Worm (Caenorhabditis elegans) whole organism, early embryonic: ENCODE measurements around the gene F17A9.4.
A peak's percentile ranks its signal among the peaks of the same experiment; 100 is the strongest.

Experiments used
- B0310.2 ChIP-seq: sonication (generic microtip); optimal IDR thresholded peaks from 2 replicates; lab custom pipeline; 2016; ENCODE audit warnings: mild to moderate bottlenecking, missing genetic modification characterization, missing compliant biosample characterization
- F13C5.2 ChIP-seq: sonication (generic microtip); optimal IDR thresholded peaks from 2 replicates; lab custom pipeline; 2017; ENCODE audit warnings: mild to moderate bottlenecking, missing genetic modification characterization, inconsistent platforms, missing compliant biosample characterization
- aly-1 ChIP-seq: sonication (generic microtip); optimal IDR thresholded peaks from 2 replicates; lab custom pipeline; 2016; ENCODE audit warnings: missing genetic modification characterization, missing compliant biosample characterization
- ama-1 ChIP-seq: fragments of 150-350 bp; optimal IDR thresholded peaks from 2 replicates; lab custom pipeline; 2014
- ceh-13 ChIP-seq: fragments of 200-800 bp; sonication (Bioruptor generic); optimal IDR thresholded peaks from 2 replicates; lab custom pipeline; 2018; ENCODE audit warnings: mild to moderate bottlenecking, missing genetic modification characterization, missing compliant biosample characterization
- ceh-36 ChIP-seq: sonication (generic microtip); optimal IDR thresholded peaks from 2 replicates; lab custom pipeline; 2016; ENCODE audit warnings: missing genetic modification characterization, inconsistent platforms, missing compliant biosample characterization
- ets-7 ChIP-seq: sonication (generic microtip); optimal IDR thresholded peaks from 2 replicates; lab custom pipeline; 2016; ENCODE audit warnings: missing genotype, missing genetic modification characterization, missing compliant biosample characterization
- flt-1 ChIP-seq: fragments of 200-800 bp; sonication (Bioruptor generic); IDR thresholded peaks from 2 replicates; pipeline ENCODE4 v1.3.6; 2022; ENCODE audit warnings: missing genetic modification characterization, missing compliant biosample characterization
- hmbx-1 ChIP-seq: sonication (generic microtip); optimal IDR thresholded peaks from 2 replicates; lab custom pipeline; 2016; ENCODE audit warnings: mild to moderate bottlenecking, missing genetic modification characterization, missing compliant biosample characterization
- hmg-4 ChIP-seq: fragments of 200-800 bp; sonication (Bioruptor generic); optimal IDR thresholded peaks from 2 replicates; lab custom pipeline; 2018; ENCODE audit warnings: mild to moderate bottlenecking, missing genetic modification characterization, missing compliant biosample characterization
- hnd-1 ChIP-seq: sonication (generic microtip); optimal IDR thresholded peaks from 2 replicates; lab custom pipeline; 2016; ENCODE audit warnings: missing genetic modification characterization, missing compliant biosample characterization
- pes-1 ChIP-seq: fragments of 200-800 bp; sonication (Bioruptor generic); IDR thresholded peaks from 2 replicates; pipeline ENCODE4 v1.3.6; 2022; ENCODE audit warnings: missing genetic modification reagents, missing genetic modification characterization, missing compliant biosample characterization
- scrt-1 ChIP-seq: fragments of 200-800 bp; sonication (Bioruptor generic); IDR thresholded peaks from 2 replicates; pipeline ENCODE4 v1.3.6; 2022; ENCODE audit warnings: missing genetic modification characterization, missing compliant biosample characterization
- sea-1 ChIP-seq: fragments of 200-800 bp; sonication (Bioruptor generic); conservative IDR thresholded peaks from 2 replicates; pipeline ENCODE4 v1.3.6; 2022; ENCODE audit warnings: missing genetic modification characterization, missing compliant biosample characterization
- tbx-11 ChIP-seq: fragments of 200-800 bp; sonication (Bioruptor generic); IDR thresholded peaks from 2 replicates; pipeline ENCODE4 v1.3.6; 2022; ENCODE audit warnings: missing genetic modification characterization, missing compliant biosample characterization
- tbx-37 ChIP-seq: fragments of 200-800 bp; sonication (Bioruptor generic); conservative IDR thresholded peaks from 2 replicates; pipeline ENCODE4 v1.3.6; 2022; ENCODE audit warnings: missing genetic modification reagents, missing genetic modification characterization, missing compliant biosample characterization
- tra-4 ChIP-seq: sonication (generic microtip); optimal IDR thresholded peaks from 2 replicates; lab custom pipeline; 2017; ENCODE audit warnings: missing genetic modification characterization, missing compliant biosample characterization

Gene F17A9.4

ce11 chrV:6120156-6120879, 9.9 kb upstream of the F17A9.4 start, which contains the start of gene ceh-49:
Gene ceh-49, minus strand, starts transcription at chrV:6120206.
- TF ChIP-seq tbx-11 (GFP tag; lab: Robert Waterston, UW) (no peak), tbx-37 (GFP tag; lab: Robert Waterston, UW) (no peak), flt-1 (GFP tag; lab: Robert Waterston, UW) (no peak), pes-1 (no peak), F13C5.2 (tag; lab: Kevin White, UChicago) (no peak)

ce11 chrV:6117013-6117412, 6.6 kb upstream of the F17A9.4 start:
- no peak for TF ChIP-seq tra-4
- TF ChIP-seq hmbx-1 (tag; lab: Kevin White, UChicago): no peak
- TF ChIP-seq ama-1 (lab: Kevin White, UChicago): no peak
- TF ChIP-seq hmg-4 (GFP tag; lab: Kevin White, UChicago): no peak
- no peak for TF ChIP-seq ets-7 (tag; lab: Kevin White, UChicago)
- TF ChIP-seq aly-1 (tag; lab: Kevin White, UChicago): no peak
- TF ChIP-seq tbx-37 (GFP tag; lab: Robert Waterston, UW): no peak
- TF ChIP-seq pes-1: no peak
- no peak for TF ChIP-seq ceh-13 (GFP tag; lab: Kevin White, UChicago)
- no peak for TF ChIP-seq B0310.2 (tag; lab: Kevin White, UChicago)
- TF ChIP-seq tbx-11 (GFP tag; lab: Robert Waterston, UW): no peak
- no peak for TF ChIP-seq F13C5.2 (tag; lab: Kevin White, UChicago)
- TF ChIP-seq sea-1 (GFP tag; lab: Robert Waterston, UW): no peak
- no peak for TF ChIP-seq hnd-1 (tag; lab: Kevin White, UChicago)
- no peak for TF ChIP-seq ceh-36 (tag; lab: Kevin White, UChicago)

DNA sequence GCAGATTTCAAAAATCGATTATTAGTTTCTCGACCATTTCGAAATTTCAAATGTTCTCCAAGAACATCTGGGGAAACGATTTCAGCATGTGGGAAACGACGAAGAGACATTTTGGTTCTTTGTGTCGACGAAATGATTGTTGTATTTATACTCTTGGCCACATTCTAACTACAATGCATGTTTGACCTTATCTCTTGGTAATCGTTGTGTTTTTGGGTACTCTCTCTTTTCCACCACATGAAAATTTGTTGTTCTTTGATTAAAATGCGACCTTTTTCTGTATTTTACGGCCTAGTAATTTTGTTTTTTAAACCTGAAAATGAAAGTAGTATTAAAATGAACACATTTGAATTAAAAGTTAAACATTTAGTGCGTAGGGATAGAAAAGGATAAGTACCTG, 2.4 kb upstream of the F17A9.4 start, which contains the start of gene F17A9.5:
Gene F17A9.5, minus strand, starts transcription at position 175 of the 400 bp plus-strand sequence.
- TF ChIP-seq pes-1 (no peak), aly-1 (tag; lab: Kevin White, UChicago) (no peak), sea-1 (GFP tag; lab: Robert Waterston, UW) (no peak), ceh-36 (tag; lab: Kevin White, UChicago) (no peak), scrt-1 (GFP tag; lab: Robert Waterston, UW) (no peak), ceh-13 (GFP tag; lab: Kevin White, UChicago) (no peak), hnd-1 (tag; lab: Kevin White, UChicago) (no peak), B0310.2 (tag; lab: Kevin White, UChicago) (no peak), hmbx-1 (tag; lab: Kevin White, UChicago) (no peak), tbx-11 (GFP tag; lab: Robert Waterston, UW) (no peak), hmg-4 (GFP tag; lab: Kevin White, UChicago) (no peak), tbx-37 (GFP tag; lab: Robert Waterston, UW) (no peak), tra-4 (no peak)

DNA sequence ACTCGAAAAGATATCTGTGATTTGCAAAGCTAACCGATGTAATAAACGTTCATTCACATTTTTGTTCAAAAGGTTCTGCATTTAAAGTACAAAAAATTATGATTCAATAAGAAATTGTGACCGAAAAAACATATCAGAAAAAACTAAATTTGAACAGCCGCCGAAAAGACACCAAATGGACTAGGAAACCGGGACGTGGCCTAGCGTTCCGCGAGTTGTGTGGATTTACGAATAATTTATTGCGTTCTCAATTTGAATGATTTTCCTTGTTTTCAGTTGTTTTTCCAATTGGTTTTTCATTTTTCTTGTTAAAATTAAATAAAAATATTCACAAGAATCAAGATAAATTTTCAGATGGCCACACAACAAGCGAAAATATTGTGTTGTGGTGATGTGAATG, 3.0 kb downstream of the F17A9.4 start, which contains the start of gene cwf-19L1:
Gene cwf-19L1, plus strand, starts transcription at position 355 of the 400 bp plus-strand sequence.
- TF ChIP-seq pes-1 (peak; percentile 68), tbx-37 (GFP tag; lab: Robert Waterston, UW) (peak; percentile 71), ets-7 (tag; lab: Kevin White, UChicago) (no peak), ceh-13 (GFP tag; lab: Kevin White, UChicago) (no peak), aly-1 (tag; lab: Kevin White, UChicago) (no peak)

- no peak for TF ChIP-seq ceh-36 (tag; lab: Kevin White, UChicago)
- TF ChIP-seq aly-1 (tag; lab: Kevin White, UChicago): no peak
- no peak for TF ChIP-seq pes-1
- TF ChIP-seq tra-4: no peak
- TF ChIP-seq hmbx-1 (tag; lab: Kevin White, UChicago): no peak
- TF ChIP-seq hnd-1 (tag; lab: Kevin White, UChicago): no peak
- no peak for TF ChIP-seq hmg-4 (GFP tag; lab: Kevin White, UChicago)
- TF ChIP-seq B0310.2 (tag; lab: Kevin White, UChicago): no peak
- no peak for TF ChIP-seq scrt-1 (GFP tag; lab: Robert Waterston, UW)
- TF ChIP-seq tbx-11 (GFP tag; lab: Robert Waterston, UW): no peak
- no peak for TF ChIP-seq ceh-13 (GFP tag; lab: Kevin White, UChicago)
- no peak for TF ChIP-seq F13C5.2 (tag; lab: Kevin White, UChicago)
- no peak for TF ChIP-seq ama-1 (lab: Kevin White, UChicago)
- no peak for TF ChIP-seq ets-7 (tag; lab: Kevin White, UChicago)
- no peak for TF ChIP-seq flt-1 (GFP tag; lab: Robert Waterston, UW)
- no peak for TF ChIP-seq sea-1 (GFP tag; lab: Robert Waterston, UW)
These were observed 5.1 kb downstream of the F17A9.4 start, which contains the start of gene atf-8 for ce11 chrV:6105374-6105773. Gene atf-8, plus strand, starts transcription at chrV:6105607.

DNA sequence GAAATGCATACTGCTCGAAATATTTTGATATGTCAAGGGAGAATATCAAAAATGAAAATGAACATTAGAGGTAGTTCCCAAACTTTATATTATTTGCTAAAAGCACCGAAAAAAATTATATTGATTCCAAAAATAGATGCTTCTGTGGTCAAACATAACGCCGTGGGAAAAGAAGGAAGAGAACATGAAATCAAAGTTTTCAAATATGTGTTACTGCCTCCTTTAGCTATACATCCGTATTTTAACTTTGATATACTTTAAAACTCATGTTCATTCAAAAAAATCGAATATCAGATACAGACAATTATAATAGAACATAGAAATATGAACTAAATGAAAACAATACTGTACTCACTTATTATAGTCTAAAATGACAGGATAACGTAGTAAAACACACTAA, 7.0 kb downstream of the F17A9.4 start, which contains the start of gene Y38A10A.11:
Gene Y38A10A.11, minus strand, starts transcription at position 101 of the 400 bp plus-strand sequence.
- no peak for TF ChIP-seq pes-1
- TF ChIP-seq tra-4: no peak

DNA sequence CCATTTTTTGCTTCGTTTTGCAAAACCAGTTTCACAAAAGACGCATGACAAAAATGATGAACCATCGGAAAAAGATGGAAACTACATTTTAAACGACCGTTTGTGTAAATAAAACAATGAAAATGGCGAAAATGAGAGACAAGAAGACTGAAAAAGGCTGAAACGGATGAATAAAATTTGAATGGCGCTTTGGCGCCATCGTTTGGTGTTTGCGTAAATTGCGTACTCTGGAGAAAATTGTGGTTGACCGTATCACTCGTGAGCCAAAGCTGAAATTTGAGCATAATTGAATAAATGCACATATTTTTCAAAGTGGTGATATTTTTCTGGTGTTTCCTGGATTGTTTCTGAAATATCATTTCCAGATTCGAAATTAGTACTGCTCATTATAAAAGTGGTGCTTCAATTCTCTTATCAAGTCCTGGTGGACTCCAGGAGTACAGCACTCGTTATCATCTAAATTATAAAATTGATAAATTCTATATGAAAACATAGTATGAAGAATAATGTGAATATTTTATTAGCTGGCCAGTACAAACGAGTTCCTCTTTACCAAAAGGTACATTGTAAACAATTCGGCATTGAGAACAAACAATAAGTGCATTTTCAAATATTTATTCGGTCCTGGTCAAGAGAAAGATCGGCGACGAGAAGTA, 9.1 kb downstream of the F17A9.4 start:
- TF ChIP-seq hmbx-1 (tag; lab: Kevin White, UChicago) (no peak), hnd-1 (tag; lab: Kevin White, UChicago) (no peak), ceh-36 (tag; lab: Kevin White, UChicago) (no peak), tbx-11 (GFP tag; lab: Robert Waterston, UW) (no peak), pes-1 (no peak), F13C5.2 (tag; lab: Kevin White, UChicago) (no peak), B0310.2 (tag; lab: Kevin White, UChicago) (no peak), flt-1 (GFP tag; lab: Robert Waterston, UW) (no peak)
